Fruit fly (Drosophila melanogaster): ENCODE measurements around the gene Sfp24F.

Sfp24F gene

dm6 chr2L:4440881-4441737 lies 751 bp downstream of the Sfp24F start, which contains the start of gene CG15431:
CG15431 (minus strand) TSS chr2L:4441282.
- TF ChIP-seq tx (GFP tag; optimal IDR thresholded peaks at IDR 0.05) (no peak), CG18619 (GFP tag; optimal IDR thresholded peaks at IDR 0.05) (peak; percentile 58), CG6175 (GFP tag; IDR thresholded peaks at IDR 0.05) (no peak), Optix (GFP tag; IDR thresholded peaks at IDR 0.05) (0 out of 3 replicates have a peak, but pooled peaks have one; percentile 50), slp2 (GFP tag; optimal IDR thresholded peaks at IDR 0.05) (peak; percentile 13), Hmx (GFP tag; optimal IDR thresholded peaks at IDR 0.05) (no peak), lilli (GFP tag; optimal IDR thresholded peaks at IDR 0.05) (peak; percentile 69), Xrp1 (GFP tag; IDR thresholded peaks at IDR 0.05) (peak; percentile 57), ab (GFP tag; optimal IDR thresholded peaks at IDR 0.05) (no peak), CG3847 (GFP tag; IDR thresholded peaks at IDR 0.05) (peak; percentile 39), Bteb2 (GFP tag; optimal IDR thresholded peaks at IDR 0.05) (peak; percentile 29), CG17328 (GFP tag; IDR thresholded peaks at IDR 0.05) (0 out of 2 replicates have a peak, but pooled peaks have one; percentile 36), CG18476 (GFP tag; optimal IDR thresholded peaks at IDR 0.05) (peak; percentile 45), CG32767 (GFP tag; IDR thresholded peaks at IDR 0.05) (peak; percentile 58), MESR4 (GFP tag; optimal IDR thresholded peaks at IDR 0.05) (no peak), cwo (GFP tag; optimal IDR thresholded peaks at IDR 0.05) (peak; percentile 49), crp (GFP tag; optimal IDR thresholded peaks at IDR 0.05) (no peak), peb (GFP tag; IDR thresholded peaks at IDR 0.05) (no peak), gro (GFP tag; optimal IDR thresholded peaks at IDR 0.05) (peak; percentile 42), Ets97D (GFP tag; optimal IDR thresholded peaks at IDR 0.05) (no peak), CG6272 (GFP tag; IDR thresholded peaks at IDR 0.05) (peak; percentile 35; the same call in 1 of the 2 replicates), YL-1 (GFP tag; optimal IDR thresholded peaks at IDR 0.05) (no peak), CG17385 (GFP tag; optimal IDR thresholded peaks at IDR 0.05) (peak; percentile 31), fd64A (GFP tag; optimal IDR thresholded peaks at IDR 0.05) (no peak), slou (GFP tag; optimal IDR thresholded peaks at IDR 0.05) (no peak), Nf-YC (tag; optimal IDR thresholded peaks at IDR 0.05) (peak; percentile 1), Ptx1 (GFP tag; IDR thresholded peaks at IDR 0.05) (peak; percentile 75), seq (GFP tag; IDR thresholded peaks at IDR 0.05) (peak; percentile 53; the same call in 1 of the 2 replicates), kni (GFP tag; optimal IDR thresholded peaks at IDR 0.05) (no peak), tin (GFP tag; optimal IDR thresholded peaks at IDR 0.05) (peak; percentile 37), CG2712 (tag; optimal IDR thresholded peaks at IDR 0.05) (peak; percentile 40), NfI (GFP tag; optimal IDR thresholded peaks at IDR 0.05) (peak; percentile 67), klu (GFP tag; IDR thresholded peaks at IDR 0.05) (peak; percentile 57), CG3407 (GFP tag; optimal IDR thresholded peaks at IDR 0.05) (no peak), Med (GFP tag) (peak; percentile 94), CG12071 (GFP tag; optimal IDR thresholded peaks at IDR 0.05) (peak; percentile 43), so (GFP tag; IDR thresholded peaks at IDR 0.05) (0 out of 3 replicates have a peak, but pooled peaks have one; percentile 22), sqz (GFP tag; optimal IDR thresholded peaks at IDR 0.05) (no peak), CG15696 (tag; optimal IDR thresholded peaks at IDR 0.05) (no peak), CG9215 (GFP tag; IDR thresholded peaks at IDR 0.05) (peak; percentile 56), CG6254 (GFP tag; optimal IDR thresholded peaks at IDR 0.05) (peak; percentile 8), CoRest (tag; optimal IDR thresholded peaks at IDR 0.05) (peak; percentile 47), CG32772 (GFP tag; IDR thresholded peaks at IDR 0.05) (peak; percentile 36; the same call in 1 of the 2 replicates), chm (GFP tag; IDR thresholded peaks at IDR 0.05) (0 out of 2 replicates have a peak, but pooled peaks have one; percentile 35), CG2129 (GFP tag; IDR thresholded peaks at IDR 0.05; ENCODE audit: partially characterized antibody) (no peak), CG5180 (GFP tag; optimal IDR thresholded peaks at IDR 0.05) (peak; percentile 59), gcm2 (GFP tag; optimal IDR thresholded peaks at IDR 0.05) (peak; percentile 18), CG13296 (GFP tag; optimal IDR thresholded peaks at IDR 0.05) (peak; percentile 48), Pdp1 (GFP tag; optimal IDR thresholded peaks at IDR 0.05) (peak; percentile 11 to 60)

Data from whole organism, embryonic.